Fruit fly (Drosophila melanogaster): ENCODE data around the gene CG46394.

CG46394 gene

dm6 chr3L:11554338-11554737, 45.8 kb upstream of the CG46394 start (continued):
- TF ChIP-seq pita (GFP tag; optimal IDR thresholded peaks at IDR 0.05) (no peak), Mad (GFP tag; optimal IDR thresholded peaks at IDR 0.05) (peak; percentile 81), mam (GFP tag; optimal IDR thresholded peaks at IDR 0.05) (peak; percentile 20), CG1832 (GFP tag; optimal IDR thresholded peaks at IDR 0.05) (no peak), luna (GFP tag; optimal IDR thresholded peaks at IDR 0.05) (no peak), CG17612 (GFP tag; IDR thresholded peaks at IDR 0.05) (0 out of 2 replicates have a peak, but pooled peaks have one; percentile 7), Opbp (GFP tag; IDR thresholded peaks at IDR 0.05; ENCODE audit: partially characterized antibody) (no peak), Dll (GFP tag; IDR thresholded peaks at IDR 0.05; ENCODE audit: partially characterized antibody) (no peak), lbe (GFP tag; optimal IDR thresholded peaks at IDR 0.05) (peak; percentile 15), CG18619 (GFP tag; optimal IDR thresholded peaks at IDR 0.05) (peak; percentile 72), dysf (GFP tag; IDR thresholded peaks at IDR 0.05) (peak; percentile 73), CG9215 (GFP tag; IDR thresholded peaks at IDR 0.05) (peak; percentile 47; the same call in 1 of the 2 replicates), fu2 (GFP tag; optimal IDR thresholded peaks at IDR 0.05) (peak; percentile 11), exex (tag; optimal IDR thresholded peaks at IDR 0.05) (no peak), CG10147 (GFP tag; optimal IDR thresholded peaks at IDR 0.05) (peak; percentile 60), CG4424 (GFP tag; optimal IDR thresholded peaks at IDR 0.05) (peak; percentile 80), BEAF-32 (GFP tag; optimal IDR thresholded peaks at IDR 0.05) (no peak), hbn (GFP tag; IDR thresholded peaks at IDR 0.05; ENCODE audit: partially characterized antibody) (no peak), CG9609 (GFP tag; optimal IDR thresholded peaks at IDR 0.05) (peak; percentile 67), gro (GFP tag; optimal IDR thresholded peaks at IDR 0.05) (no peak), mld (GFP tag; IDR thresholded peaks at IDR 0.05; ENCODE audit: partially characterized antibody) (no peak), CG11560 (tag; IDR thresholded peaks at IDR 0.05) (no peak), gsb (GFP tag; IDR thresholded peaks at IDR 0.05) (no peak), crc (GFP tag; optimal IDR thresholded peaks at IDR 0.05) (peak; percentile 37), CG1792 (GFP tag; optimal IDR thresholded peaks at IDR 0.05) (no peak), knrl (GFP tag; IDR thresholded peaks at IDR 0.05; ENCODE audit: partially characterized antibody) (no peak), cad (GFP tag; optimal IDR thresholded peaks at IDR 0.05) (no peak), lilli (GFP tag; optimal IDR thresholded peaks at IDR 0.05) (peak; percentile 77), zen (tag; optimal IDR thresholded peaks at IDR 0.05) (peak; percentile 95), HLH3B (GFP tag; IDR thresholded peaks at IDR 0.05) (peak; percentile 69), CG31388 (GFP tag; optimal IDR thresholded peaks at IDR 0.05) (peak; percentile 58), Meics (GFP tag; optimal IDR thresholded peaks at IDR 0.05) (peak; percentile 51), CG6175 (GFP tag; IDR thresholded peaks at IDR 0.05) (no peak), Doc2 (GFP tag; IDR thresholded peaks at IDR 0.05) (no peak), CG11695 (GFP tag; IDR thresholded peaks at IDR 0.05) (peak; percentile 81), Lpt (GFP tag; optimal IDR thresholded peaks at IDR 0.05) (no peak), CG33557 (GFP tag; optimal IDR thresholded peaks at IDR 0.05) (peak; percentile 94), CG9932 (GFP tag; IDR thresholded peaks at IDR 0.05) (peak; percentile 20; the same call in 1 of the 2 replicates), CG11504 (tag; optimal IDR thresholded peaks at IDR 0.05) (peak; percentile 83), CG34224 (GFP tag; IDR thresholded peaks at IDR 0.05; ENCODE audit: partially characterized antibody) (no peak), CG13424 (tag; optimal IDR thresholded peaks at IDR 0.05) (peak; percentile 83), hth (optimal IDR thresholded peaks at IDR 0.05) (no peak), Sin3A (optimal IDR thresholded peaks at IDR 0.05) (no peak), Vsx1 (GFP tag; optimal IDR thresholded peaks at IDR 0.05) (peak; percentile 59), bowl (GFP tag; IDR thresholded peaks at IDR 0.05) (no peak), zen2 (GFP tag; IDR thresholded peaks at IDR 0.05; ENCODE audit: partially characterized antibody) (no peak), Hmx (GFP tag; optimal IDR thresholded peaks at IDR 0.05) (peak; percentile 4), Sry-β (GFP tag; optimal IDR thresholded peaks at IDR 0.05) (peak; percentile 40), CG17359 (tag; optimal IDR thresholded peaks at IDR 0.05) (peak; percentile 79), ash1 (GFP tag; optimal IDR thresholded peaks at IDR 0.05) (no peak), ems (GFP tag; optimal IDR thresholded peaks at IDR 0.05) (peak; percentile 82), CG10959 (GFP tag; IDR thresholded peaks at IDR 0.05) (peak; percentile 95)

Measured in whole organism, embryonic.